Fruit fly (Drosophila melanogaster): ENCODE data around the gene CG13101.

CG13101 gene

DNA sequence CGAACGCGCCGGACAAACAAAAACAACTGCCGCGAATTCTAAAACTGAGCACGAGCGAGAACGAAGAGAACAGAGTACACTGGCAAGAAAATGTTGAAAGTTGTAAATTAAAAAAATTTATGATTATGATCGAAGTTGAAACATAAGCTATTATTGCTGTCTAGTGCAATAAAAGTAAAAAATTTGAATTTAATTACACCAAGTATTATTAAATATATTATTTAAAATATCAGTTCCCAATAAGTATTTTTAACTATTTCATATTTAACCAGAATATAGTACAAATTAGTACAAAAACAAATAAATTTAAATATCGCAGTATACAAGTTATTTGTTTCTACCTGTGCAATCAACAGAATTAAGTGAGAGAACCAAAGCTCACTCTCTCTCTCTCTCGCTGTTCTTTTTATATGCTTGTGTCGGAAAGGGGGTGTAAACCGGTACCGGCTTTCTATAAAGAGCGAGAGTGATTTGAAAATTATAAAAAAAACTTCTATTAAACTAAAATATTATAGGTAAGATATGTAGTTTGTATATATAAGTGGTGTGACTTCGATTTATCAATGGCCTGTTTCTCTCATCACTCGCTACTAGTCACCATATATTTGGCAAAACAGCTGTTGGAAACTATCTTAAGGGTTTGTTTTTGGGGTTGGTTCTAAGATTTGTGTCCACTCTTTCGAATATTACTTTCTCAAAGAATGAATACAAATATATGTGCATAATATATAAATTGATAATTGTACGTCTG is 33.3 kb downstream of the CG13101 start, which contains the start of gene C1GalTA:
TSS of gene C1GalTA (minus strand) at position 33 of the 751 bp plus-strand sequence.
- TF ChIP-seq Sox102F (GFP tag; optimal IDR thresholded peaks at IDR 0.05) (peak; percentile 85), CG3032 (tag; optimal IDR thresholded peaks at IDR 0.05) (peak; percentile 100), CG8632 (GFP tag; optimal IDR thresholded peaks at IDR 0.05) (peak; percentile 98), topi (GFP tag; optimal IDR thresholded peaks at IDR 0.05) (peak; percentile 88), dac (GFP tag; optimal IDR thresholded peaks at IDR 0.05) (peak; percentile 81), Met (GFP tag; optimal IDR thresholded peaks at IDR 0.05) (peak; percentile 89), Sox14 (GFP tag; optimal IDR thresholded peaks at IDR 0.05) (peak; percentile 87), CG9139 (GFP tag; optimal IDR thresholded peaks at IDR 0.05) (peak; percentile 97), OdsH (GFP tag; optimal IDR thresholded peaks at IDR 0.05) (peak; percentile 96), CG10669 (GFP tag; optimal IDR thresholded peaks at IDR 0.05) (peak; percentile 97), CG11294 (GFP tag; IDR thresholded peaks at IDR 0.05) (peak; percentile 96), Hr38 (GFP tag; optimal IDR thresholded peaks at IDR 0.05) (no peak), fd59A (GFP tag; optimal IDR thresholded peaks at IDR 0.05) (peak; percentile 94), Hr4 (GFP tag; optimal IDR thresholded peaks at IDR 0.05) (peak; percentile 75), dsx (GFP tag; optimal IDR thresholded peaks at IDR 0.05; ENCODE audit: poor library complexity, severe bottlenecking) (peak; percentile 99), CG4318 (GFP tag; optimal IDR thresholded peaks at IDR 0.05) (peak; percentile 90), CG6808 (GFP tag; optimal IDR thresholded peaks at IDR 0.05) (peak; percentile 97), Ets21C (GFP tag; optimal IDR thresholded peaks at IDR 0.05) (peak; percentile 75), Lpt (GFP tag; optimal IDR thresholded peaks at IDR 0.05) (peak; percentile 95), esn (GFP tag; optimal IDR thresholded peaks at IDR 0.05) (peak; percentile 96), Sox15 (GFP tag; optimal IDR thresholded peaks at IDR 0.05) (peak; percentile 78), Eip75B (GFP tag; optimal IDR thresholded peaks at IDR 0.05) (peak; percentile 86), Gug (GFP tag; IDR thresholded peaks at IDR 0.05) (peak; percentile 96), achi (GFP tag; optimal IDR thresholded peaks at IDR 0.05) (peak; percentile 97), CG31627 (GFP tag; optimal IDR thresholded peaks at IDR 0.05) (peak; percentile 80), CG6792 (GFP tag; optimal IDR thresholded peaks at IDR 0.05) (peak; percentile 96), CG11902 (GFP tag; optimal IDR thresholded peaks at IDR 0.05) (peak; percentile 82), Smox (GFP tag; optimal IDR thresholded peaks at IDR 0.05) (peak; percentile 86), CG1621 (tag; optimal IDR thresholded peaks at IDR 0.05) (peak; percentile 90), CG6163 (GFP tag; IDR thresholded peaks at IDR 0.05) (peak; percentile 97), net (GFP tag; optimal IDR thresholded peaks at IDR 0.05) (peak; percentile 92), lz (GFP tag; optimal IDR thresholded peaks at IDR 0.05) (peak; percentile 88), fkh (GFP tag; optimal IDR thresholded peaks at IDR 0.05) (peak; percentile 75), pdm3 (GFP tag; optimal IDR thresholded peaks at IDR 0.05) (peak; percentile 83), CG32006 (GFP tag; optimal IDR thresholded peaks at IDR 0.05) (peak; percentile 97), eg (GFP tag; IDR thresholded peaks at IDR 0.05) (peak; percentile 97), CG6854 (GFP tag; optimal IDR thresholded peaks at IDR 0.05) (peak; percentile 94), Ets96B (tag; optimal IDR thresholded peaks at IDR 0.05) (peak; percentile 99), salr (GFP tag; optimal IDR thresholded peaks at IDR 0.05) (peak; percentile 77 to 98), Hr39 (GFP tag; optimal IDR thresholded peaks at IDR 0.05) (peak; percentile 71), CG16779 (tag; optimal IDR thresholded peaks at IDR 0.05) (peak; percentile 96), Eip93F (GFP tag; optimal IDR thresholded peaks at IDR 0.05) (peak; percentile 73), CG15336 (GFP tag; IDR thresholded peaks at IDR 0.05) (peak; percentile 98), svp (GFP tag) (peak; percentile 96), acj6 (GFP tag; optimal IDR thresholded peaks at IDR 0.05) (peak; percentile 96), CG11762 (GFP tag; optimal IDR thresholded peaks at IDR 0.05; ENCODE audit: insufficient read depth) (peak; percentile 96), CG10631 (GFP tag; optimal IDR thresholded peaks at IDR 0.05) (peak; percentile 98), Blimp-1 (GFP tag; optimal IDR thresholded peaks at IDR 0.05) (peak; percentile 95), cyc (GFP tag; optimal IDR thresholded peaks at IDR 0.05) (peak; percentile 89), vri (GFP tag; optimal IDR thresholded peaks at IDR 0.05) (peak; percentile 80)

Data from whole organism, prepupa.